Fruit fly (Drosophila melanogaster) whole organism: ENCODE measurements around the gene CG13004.

Experiments used
- CG8478 ChIP-seq: fragments of >200 bp; optimal IDR thresholded peaks from 2 replicates; lab custom pipeline; 2018; ENCODE audit warnings: inconsistent platforms
- Dll ChIP-seq: fragments of >200 bp; optimal IDR thresholded peaks from 2 replicates; lab custom pipeline; 2017
- EcR ChIP-seq, 2 experiments: fragments of >200 bp; optimal IDR thresholded peaks; 2 replicates each; lab custom pipeline; 2017; ENCODE audit warnings: missing biosample characterization in 2 of 2, missing genetic modification characterization in 2 of 2, missing genetic modification reagents in 2 of 2
- pan ChIP-seq: fragments of >200 bp; optimal IDR thresholded peaks from 2 replicates; lab custom pipeline; 2017
- psq ChIP-seq: fragments of >200 bp; optimal IDR thresholded peaks from 2 replicates; lab custom pipeline; 2017
- usp ChIP-seq: fragments of >200 bp; optimal IDR thresholded peaks from 2 replicates; lab custom pipeline; 2017; ENCODE audit warnings: missing biosample characterization, missing genetic modification characterization, mixed read lengths

Gene CG13004

dm6 chrX:16848978-16849377, 13.7 kb upstream of the CG13004 start:
- TF ChIP-seq psq (lab: Kevin White, UChicago), result no peak
- TF ChIP-seq EcR (GFP tag; optimal IDR thresholded peaks at IDR 0.05; lab: Kevin White, UChicago), result no peak
- no peak for TF ChIP-seq CG8478 (lab: Kevin White, UChicago)
- no peak for TF ChIP-seq pan
- no peak for TF ChIP-seq Dll (lab: Kevin White, UChicago)
- no peak for TF ChIP-seq usp

dm6 chrX:16846575-16846974, 11.3 kb upstream of the CG13004 start:
- TF ChIP-seq pan, result no peak
- no peak for TF ChIP-seq psq (lab: Kevin White, UChicago)
- no peak for TF ChIP-seq CG8478 (lab: Kevin White, UChicago)
- no peak for TF ChIP-seq usp
- no peak for TF ChIP-seq Dll (lab: Kevin White, UChicago)
- no peak for TF ChIP-seq EcR (GFP tag; optimal IDR thresholded peaks at IDR 0.05; lab: Kevin White, UChicago)

dm6 chrX:16844295-16844694, 9.0 kb upstream of the CG13004 start, which contains the start of gene RSG7:
TSS of gene RSG7 (minus strand) at chrX:16844433.
- no peak for TF ChIP-seq CG8478 (lab: Kevin White, UChicago)
- no peak for TF ChIP-seq Dll (lab: Kevin White, UChicago)
- TF ChIP-seq usp, result no peak
- TF ChIP-seq psq (lab: Kevin White, UChicago), result no peak
- no peak for TF ChIP-seq EcR (GFP tag; optimal IDR thresholded peaks at IDR 0.05; lab: Kevin White, UChicago)
- no peak for TF ChIP-seq pan

- no peak for TF ChIP-seq pan
- TF ChIP-seq Dll (lab: Kevin White, UChicago), result no peak
- TF ChIP-seq psq (lab: Kevin White, UChicago), result no peak
- TF ChIP-seq usp, result no peak
Measured at dm6 chrX:16839905-16840304, 4.6 kb upstream of the CG13004 start.

- no peak for TF ChIP-seq CG8478 (lab: Kevin White, UChicago)
- no peak for TF ChIP-seq pan
- TF ChIP-seq EcR (GFP tag; optimal IDR thresholded peaks at IDR 0.05; lab: Kevin White, UChicago), result no peak
- TF ChIP-seq Dll (lab: Kevin White, UChicago), result no peak
Measured at dm6 chrX:16839033-16839432, 3.7 kb upstream of the CG13004 start.

- TF ChIP-seq pan (no peak), Dll (lab: Kevin White, UChicago) (no peak), EcR (GFP tag; optimal IDR thresholded peaks at IDR 0.05; lab: Kevin White, UChicago) (no peak)
Measured at dm6 chrX:16837588-16838178, 2.4 kb upstream of the CG13004 start.

dm6 chrX:16836805-16837333, 1.5 kb upstream of the CG13004 start:
- TF ChIP-seq EcR (GFP tag; optimal IDR thresholded peaks at IDR 0.05; lab: Kevin White, UChicago), result no peak
- no peak for TF ChIP-seq Dll (lab: Kevin White, UChicago)
- TF ChIP-seq psq (lab: Kevin White, UChicago), result no peak
- TF ChIP-seq CG8478 (lab: Kevin White, UChicago), result no peak
- TF ChIP-seq usp, result no peak
- TF ChIP-seq pan, result no peak

- TF ChIP-seq Dll (lab: Kevin White, UChicago) (no peak), CG8478 (lab: Kevin White, UChicago) (no peak), pan (no peak), usp (no peak), psq (lab: Kevin White, UChicago) (no peak), EcR (GFP tag; optimal IDR thresholded peaks at IDR 0.05; lab: Kevin White, UChicago) (no peak)
Measured at dm6 chrX:16836091-16836799, 925 bp upstream of the CG13004 start.

dm6 chrX:16834259-16834658, 1.1 kb downstream of the CG13004 start:
- TF ChIP-seq EcR (GFP tag; optimal IDR thresholded peaks at IDR 0.05; lab: Kevin White, UChicago) (no peak), pan (no peak), usp (no peak), psq (lab: Kevin White, UChicago) (no peak), CG8478 (lab: Kevin White, UChicago) (no peak), Dll (lab: Kevin White, UChicago) (no peak)

dm6 chrX:16833097-16833496, 2.2 kb downstream of the CG13004 start:
- TF ChIP-seq psq (lab: Kevin White, UChicago) (no peak), Dll (lab: Kevin White, UChicago) (no peak), EcR (GFP tag; optimal IDR thresholded peaks at IDR 0.05; lab: Kevin White, UChicago) (no peak), pan (no peak), usp (no peak), CG8478 (lab: Kevin White, UChicago) (no peak)

dm6 chrX:16831848-16832247, 3.5 kb downstream of the CG13004 start:
- TF ChIP-seq Dll (lab: Kevin White, UChicago) (no peak), EcR (GFP tag; optimal IDR thresholded peaks at IDR 0.05; lab: Kevin White, UChicago) (no peak), psq (lab: Kevin White, UChicago) (no peak), pan (no peak), CG8478 (lab: Kevin White, UChicago) (no peak), usp (no peak)

- no peak for TF ChIP-seq usp
- no peak for TF ChIP-seq Dll (lab: Kevin White, UChicago)
- TF ChIP-seq CG8478 (lab: Kevin White, UChicago), result no peak
- TF ChIP-seq pan, result no peak
- TF ChIP-seq EcR (GFP tag; optimal IDR thresholded peaks at IDR 0.05; lab: Kevin White, UChicago), result no peak
- no peak for TF ChIP-seq psq (lab: Kevin White, UChicago)
Measured at dm6 chrX:16830081-16830480, 5.2 kb downstream of the CG13004 start.
